Worm (Caenorhabditis elegans) whole organism, late embryonic: ENCODE data around the gene dsl-1.

Experiments used
- ceh-18 ChIP-seq: sonication (generic microtip); optimal IDR thresholded peaks from 2 replicates; lab custom pipeline; 2016; ENCODE audit warnings: missing genetic modification characterization, missing compliant biosample characterization
- che-1 ChIP-seq: sonication (generic microtip); optimal IDR thresholded peaks from 2 replicates; lab custom pipeline; 2016; ENCODE audit warnings: mild to moderate bottlenecking, missing genetic modification characterization, missing compliant biosample characterization
- ets-4 ChIP-seq: sonication (generic microtip); optimal IDR thresholded peaks from 2 replicates; lab custom pipeline; 2016; ENCODE audit warnings: missing genetic modification characterization, missing compliant biosample characterization
- lin-11 ChIP-seq: fragments of 200-800 bp; sonication (Bioruptor generic); optimal IDR thresholded peaks from 2 replicates; lab custom pipeline; 2018; ENCODE audit warnings: mild to moderate bottlenecking, missing genetic modification characterization, missing compliant biosample characterization
- mec-3 ChIP-seq: sonication (generic microtip); optimal IDR thresholded peaks from 2 replicates; lab custom pipeline; 2016; ENCODE audit warnings: borderline replicate concordance, missing genetic modification characterization, missing compliant biosample characterization
- tbx-2 ChIP-seq: sonication (generic microtip); optimal IDR thresholded peaks from 2 replicates; lab custom pipeline; 2016; ENCODE audit warnings: missing genetic modification characterization, missing compliant biosample characterization
- zip-5 ChIP-seq: sonication (generic microtip); optimal IDR thresholded peaks from 2 replicates; lab custom pipeline; 2016; ENCODE audit warnings: missing genetic modification characterization, missing compliant biosample characterization

DNA sequence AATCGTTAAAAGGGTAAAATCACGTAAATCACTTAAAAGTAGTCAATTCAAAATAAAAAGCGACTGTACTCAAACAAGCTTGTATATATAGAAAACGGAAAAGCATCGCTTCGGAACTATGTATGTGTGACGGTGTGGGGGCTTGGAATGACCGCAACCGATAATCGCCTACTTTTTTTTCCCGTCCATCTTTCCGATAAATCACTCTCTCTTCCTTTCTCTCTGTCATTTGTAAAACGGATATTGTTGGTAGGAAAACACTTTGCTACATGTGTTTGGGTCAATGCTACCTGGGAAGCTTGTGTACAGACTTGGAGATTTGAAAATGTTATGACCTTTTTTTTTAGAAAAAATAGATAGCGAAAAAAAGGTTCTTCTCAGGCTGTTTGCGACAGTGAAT is 16.9 kb upstream of the dsl-1 start:
- TF ChIP-seq ets-4 (tag; lab: Kevin White, UChicago) (no peak), mec-3 (tag; lab: Kevin White, UChicago) (no peak), tbx-2 (no peak), che-1 (no peak), ceh-18 (tag; lab: Kevin White, UChicago) (no peak), lin-11 (tag; lab: Kevin White, UChicago) (no peak), zip-5 (tag; lab: Kevin White, UChicago) (no peak)
